Worm (Caenorhabditis elegans): Measurements from ENCODE around the gene skp-1.

The skp-1 gene

DNA sequence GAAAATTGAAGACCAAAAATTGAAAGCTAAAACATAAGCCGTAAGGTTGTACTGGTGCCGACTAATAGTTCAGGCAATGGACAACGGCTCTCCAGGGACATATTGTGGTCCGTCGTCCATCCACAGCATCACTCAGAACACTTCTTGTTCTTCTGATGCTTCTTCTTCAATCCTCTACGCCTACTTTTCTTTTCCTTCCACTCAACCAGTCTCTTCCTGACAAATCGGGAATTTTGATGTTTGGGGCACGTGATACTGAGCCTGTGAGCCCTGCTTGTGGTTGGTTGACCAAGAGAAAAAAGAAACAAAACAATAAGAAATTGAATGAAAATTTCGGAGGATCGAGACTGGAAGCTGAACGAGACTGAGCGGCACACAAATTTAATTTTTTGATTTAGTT, 24.0 kb upstream of the skp-1 start:
- TF ChIP-seq lin-14 (GFP tag; optimal IDR thresholded peaks at IDR 0.05) (peak; percentile 33), nhr-28 (tag; optimal IDR thresholded peaks at IDR 0.05) (no peak), snpc-4 (tag; optimal IDR thresholded peaks at IDR 0.05) (no peak)

DNA sequence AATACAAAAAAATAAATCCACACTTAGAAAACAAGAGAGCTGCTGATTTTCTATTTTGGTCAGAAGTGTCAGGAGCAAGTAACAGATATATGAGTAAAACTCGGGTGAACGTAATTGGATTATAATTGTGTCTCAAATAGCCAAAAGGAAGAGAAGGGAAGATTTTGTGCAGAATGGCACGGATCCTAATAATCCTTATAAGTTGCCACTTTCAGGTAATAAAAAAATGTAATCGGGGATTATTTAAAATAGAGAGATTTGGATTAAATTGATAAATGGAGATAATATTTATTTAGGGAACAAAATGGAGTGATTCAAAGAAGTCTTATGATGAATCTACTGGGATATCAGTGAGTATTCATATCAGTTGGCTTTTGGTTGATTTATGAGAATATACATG, 20.3 kb upstream of the skp-1 start:
- TF ChIP-seq dsc-1 (tag; optimal IDR thresholded peaks at IDR 0.05) (peak; percentile 95), ztf-4 (tag; optimal IDR thresholded peaks at IDR 0.05) (no peak), efl-3 (GFP tag; optimal IDR thresholded peaks at IDR 0.05) (no peak), sptf-1 (tag; optimal IDR thresholded peaks at IDR 0.05) (no peak), nhr-47 (tag; optimal IDR thresholded peaks at IDR 0.05) (peak; percentile 19)

DNA sequence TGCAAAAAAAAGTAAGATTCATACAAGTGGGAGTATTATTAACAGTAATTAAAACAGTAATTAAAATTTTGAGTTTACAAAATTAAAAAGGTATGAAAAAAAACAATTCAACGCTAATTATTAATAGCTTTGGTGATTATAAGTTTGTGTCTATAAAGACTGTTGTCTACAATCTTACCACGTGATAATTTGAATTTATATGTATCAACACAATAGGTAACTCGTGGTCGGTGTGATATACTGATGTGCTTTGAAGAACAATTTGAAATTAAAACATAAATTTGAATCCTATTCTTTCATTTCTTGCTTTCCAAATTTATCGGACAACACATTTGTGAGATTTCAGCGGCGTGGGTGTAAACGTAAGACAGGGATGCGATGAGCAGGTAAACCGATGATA, 17.4 kb upstream of the skp-1 start:
- TF ChIP-seq egl-13 (tag; optimal IDR thresholded peaks at IDR 0.05) = no peak
- TF ChIP-seq lin-35 (GFP tag; optimal IDR thresholded peaks at IDR 0.05) = peak in 1 of 2 experiments; percentile 12

DNA sequence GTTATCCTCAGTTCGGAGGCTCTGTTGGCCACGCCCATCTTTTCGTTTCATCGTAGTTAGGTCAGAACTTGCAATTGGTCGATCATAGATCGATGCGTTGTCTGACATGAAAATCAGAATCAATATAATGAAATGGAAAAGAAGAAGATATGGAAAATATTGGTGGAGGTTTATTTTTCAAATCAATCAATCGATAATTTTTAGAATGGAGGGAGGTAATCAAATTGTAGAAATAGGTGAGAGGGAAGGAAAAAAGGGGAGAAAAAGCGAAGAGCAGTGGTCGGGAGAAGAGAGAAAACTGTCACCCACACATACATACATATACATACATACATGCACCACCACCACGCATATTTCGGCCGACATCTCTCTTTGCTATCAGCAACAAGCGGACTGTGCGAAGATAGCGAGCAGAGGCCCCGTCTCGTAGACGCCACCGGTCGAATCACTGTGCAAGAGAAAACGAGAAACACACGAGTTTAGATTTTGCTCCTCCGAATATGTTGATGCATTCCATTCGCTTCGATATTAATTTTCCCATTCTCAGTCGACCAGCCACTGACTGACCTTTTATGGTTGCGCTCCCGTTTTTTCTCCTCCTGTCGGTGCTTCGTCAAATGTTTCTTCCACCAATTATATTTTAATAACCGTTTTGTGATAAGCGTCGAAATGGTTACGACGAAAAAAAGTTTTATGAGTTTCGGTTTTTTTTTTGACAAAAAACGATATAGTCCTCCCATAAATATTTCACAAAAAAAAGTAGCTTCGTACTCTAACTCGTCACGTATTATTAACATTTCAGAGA, 15.9 kb upstream of the skp-1 start, which contains the start of gene F35B12.10:
TSS of gene F35B12.10 (minus strand) at position 51 of the 805 bp plus-strand sequence.
- TF ChIP-seq unc-98 (GFP tag; IDR thresholded peaks at IDR 0.05) = no peak
- no peak for TF ChIP-seq efl-1 (optimal IDR thresholded peaks at IDR 0.05)
- TF ChIP-seq efl-1 (GFP tag; optimal IDR thresholded peaks at IDR 0.05 in 1 of 2) = peak in 1 of 2 experiments; percentile 1
- TF ChIP-seq unc-86 (tag; optimal IDR thresholded peaks at IDR 0.05) = no peak
- no peak for TF ChIP-seq Y116A8C.19 (tag; optimal IDR thresholded peaks at IDR 0.05; ENCODE audit: borderline replicate concordance)
- no peak for TF ChIP-seq xbp-1 (tag; optimal IDR thresholded peaks at IDR 0.05)
- no peak for TF ChIP-seq mef-2 (tag; optimal IDR thresholded peaks at IDR 0.05)
- no peak for TF ChIP-seq rnt-1 (tag; optimal IDR thresholded peaks at IDR 0.05)
- peak; percentile 1 for TF ChIP-seq nhr-90 (tag; optimal IDR thresholded peaks at IDR 0.05; ENCODE audit: poor library complexity)
- TF ChIP-seq elt-2 (tag; optimal IDR thresholded peaks at IDR 0.05) = peak; percentile 69
- no peak for TF ChIP-seq jun-1 (tag; optimal IDR thresholded peaks at IDR 0.05)

DNA sequence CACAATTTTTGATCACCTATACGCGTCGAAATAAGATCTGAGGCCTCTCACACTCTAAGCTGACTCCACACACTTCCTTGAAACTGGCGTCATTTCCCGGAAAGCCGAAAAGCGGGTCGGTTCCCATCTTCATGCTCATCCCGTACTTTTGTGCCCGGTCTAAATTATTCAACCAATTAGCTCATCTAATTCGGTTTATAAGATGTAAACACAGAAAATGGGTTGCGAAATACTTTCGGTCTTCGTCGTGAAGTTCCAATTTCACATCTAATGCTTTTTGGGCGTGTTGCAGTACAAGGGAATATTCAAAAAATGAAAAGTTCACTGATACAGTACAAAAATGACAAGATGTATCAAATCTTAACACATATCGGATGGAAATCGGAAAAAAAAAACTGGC, 14.2 kb upstream of the skp-1 start:
- TF ChIP-seq dsc-1 (tag; optimal IDR thresholded peaks at IDR 0.05) (peak; percentile 34), lin-14 (GFP tag; optimal IDR thresholded peaks at IDR 0.05) (peak; percentile 18), irx-1 (tag; optimal IDR thresholded peaks at IDR 0.05) (no peak), unc-86 (tag; optimal IDR thresholded peaks at IDR 0.05) (no peak)

DNA sequence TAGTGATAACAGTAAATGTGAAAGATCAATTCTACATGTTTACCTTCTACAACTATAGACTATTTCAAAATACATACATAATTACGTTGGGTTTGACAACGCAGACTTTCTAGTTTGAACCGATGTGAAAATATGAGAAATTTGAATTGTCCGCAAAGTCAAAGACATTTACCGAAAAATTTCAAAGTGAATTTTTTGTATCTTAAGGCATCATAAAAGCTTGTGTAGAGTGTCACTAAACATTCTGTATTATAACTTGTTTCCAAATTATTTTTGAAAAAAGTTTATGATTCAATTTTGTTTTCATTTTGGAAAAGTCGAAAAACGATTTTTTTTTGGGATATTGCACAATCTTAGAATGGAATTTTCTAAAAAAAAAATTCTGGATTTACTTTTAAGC, 9.7 kb upstream of the skp-1 start:
- TF ChIP-seq elt-3 (tag; optimal IDR thresholded peaks at IDR 0.05) = no peak
- TF ChIP-seq sox-4 (tag; optimal IDR thresholded peaks at IDR 0.05) = no peak
- TF ChIP-seq blmp-1 (tag; optimal IDR thresholded peaks at IDR 0.05) = no peak

DNA sequence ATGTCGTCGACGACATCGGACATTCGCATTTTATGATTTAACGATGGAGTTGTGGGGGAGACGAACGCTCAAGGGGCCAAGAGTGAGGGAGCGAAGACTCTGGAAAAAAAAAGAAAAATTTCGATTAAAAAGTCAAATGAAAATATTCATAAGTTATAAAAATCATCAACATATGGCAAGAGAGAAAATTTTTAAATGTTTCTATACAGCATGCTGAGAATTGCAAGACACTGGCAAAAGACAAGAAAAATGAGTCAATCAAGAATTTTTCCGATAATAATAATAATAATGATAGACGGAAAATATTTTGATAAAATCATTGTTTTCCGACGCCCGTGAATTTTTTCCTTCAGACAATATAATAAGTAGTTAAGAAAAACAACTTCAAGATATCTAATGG, 8.1 kb upstream of the skp-1 start, which contains the start of gene sipa-1:
TSS of gene sipa-1 (minus strand) at position 101 of the 400 bp plus-strand sequence.
- TF ChIP-seq irx-1 (tag; optimal IDR thresholded peaks at IDR 0.05) = no peak
- no peak for TF ChIP-seq mep-1 (tag; optimal IDR thresholded peaks at IDR 0.05)

DNA sequence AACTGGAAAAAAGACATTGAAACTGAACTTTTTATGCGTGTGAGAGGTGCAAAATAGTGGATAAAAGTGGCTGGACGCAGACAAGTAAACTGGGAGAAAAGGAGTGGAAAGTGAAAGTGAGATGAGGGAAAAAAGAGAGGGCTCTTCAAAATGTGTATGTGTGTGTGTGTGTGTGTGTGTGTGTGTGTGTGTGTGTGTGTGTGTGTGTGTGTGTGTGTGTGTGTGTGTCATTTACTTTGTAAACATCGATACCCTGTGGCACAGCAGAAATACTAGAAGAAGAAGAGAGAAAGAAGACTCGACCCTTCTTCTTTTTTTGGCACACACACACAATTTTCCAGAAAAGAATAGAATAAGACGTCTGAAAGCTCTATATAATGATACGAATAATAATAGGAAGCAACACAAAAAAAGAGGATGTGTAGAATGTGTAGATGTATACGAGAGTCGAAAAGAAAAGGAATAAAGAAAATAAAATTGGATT, 6.6 kb upstream of the skp-1 start:
- TF ChIP-seq ceh-88 (GFP tag; IDR thresholded peaks at IDR 0.05) (peak; percentile 57; the same call in 1 of the 2 replicates), nhr-11 (tag; optimal IDR thresholded peaks at IDR 0.05) (no peak), ets-5 (GFP tag; IDR thresholded peaks at IDR 0.05) (no peak), jun-1 (tag; optimal IDR thresholded peaks at IDR 0.05) (peak; percentile 31), xbp-1 (tag; optimal IDR thresholded peaks at IDR 0.05) (no peak), efl-3 (GFP tag; optimal IDR thresholded peaks at IDR 0.05) (no peak), aly-2 (tag; optimal IDR thresholded peaks at IDR 0.05) (no peak), F16B12.6 (tag; optimal IDR thresholded peaks at IDR 0.05) (no peak), ceh-90 (tag; optimal IDR thresholded peaks at IDR 0.05) (no peak), nhr-12 (tag; optimal IDR thresholded peaks at IDR 0.05) (no peak), vab-15 (tag; optimal IDR thresholded peaks at IDR 0.05) (peak; percentile 4), ceh-63 (GFP tag; optimal IDR thresholded peaks at IDR 0.05) (peak; percentile 70), aha-1 (tag; optimal IDR thresholded peaks at IDR 0.05) (no peak), C34B4.2 (tag; optimal IDR thresholded peaks at IDR 0.05) (no peak), nhr-237 (tag; optimal IDR thresholded peaks at IDR 0.05) (no peak), nhr-90 (tag; optimal IDR thresholded peaks at IDR 0.05; ENCODE audit: poor library complexity) (no peak), sup-37 (GFP tag; optimal IDR thresholded peaks at IDR 0.05) (peak; percentile 10)
